Worm (Caenorhabditis elegans) whole organism, midembryonic: ENCODE measurements around the gene spe-41.

ENCODE experiments used
- T22C8.4 ChIP-seq: fragments of 200-800 bp; sonication (Bioruptor generic); IDR thresholded peaks from 2 replicates; pipeline ENCODE4 v1.3.6; 2022; ENCODE audit warnings: missing genetic modification characterization, missing compliant biosample characterization
- cog-1 ChIP-seq: sonication (generic microtip); optimal IDR thresholded peaks from 2 replicates; lab custom pipeline; 2016; ENCODE audit warnings: missing genetic modification characterization, missing compliant biosample characterization
- flt-1 ChIP-seq: fragments of 200-800 bp; sonication (Bioruptor generic); IDR thresholded peaks from 2 replicates; pipeline ENCODE4 v1.3.6; 2022; ENCODE audit warnings: missing genetic modification characterization, missing compliant biosample characterization
- med-1 ChIP-seq: sonication (generic microtip); optimal IDR thresholded peaks from 2 replicates; lab custom pipeline; 2017; ENCODE audit warnings: missing genetic modification characterization, mild to moderate bottlenecking, missing compliant biosample characterization, antibody characterized with exemption, missing genetic modification reagents; ENCODE audit not compliant: insufficient read depth
- tab-1 ChIP-seq: fragments of 200-800 bp; sonication (Bioruptor generic); IDR thresholded peaks from 2 replicates; pipeline ENCODE4 v1.3.6; 2022; ENCODE audit warnings: missing genetic modification characterization, missing compliant biosample characterization
- ztf-23 ChIP-seq: fragments of 200-800 bp; sonication (Bioruptor generic); IDR thresholded peaks from 2 replicates; pipeline ENCODE4 v1.3.6; 2022; ENCODE audit warnings: missing genetic modification reagents, missing genetic modification characterization, missing compliant biosample characterization

DNA sequence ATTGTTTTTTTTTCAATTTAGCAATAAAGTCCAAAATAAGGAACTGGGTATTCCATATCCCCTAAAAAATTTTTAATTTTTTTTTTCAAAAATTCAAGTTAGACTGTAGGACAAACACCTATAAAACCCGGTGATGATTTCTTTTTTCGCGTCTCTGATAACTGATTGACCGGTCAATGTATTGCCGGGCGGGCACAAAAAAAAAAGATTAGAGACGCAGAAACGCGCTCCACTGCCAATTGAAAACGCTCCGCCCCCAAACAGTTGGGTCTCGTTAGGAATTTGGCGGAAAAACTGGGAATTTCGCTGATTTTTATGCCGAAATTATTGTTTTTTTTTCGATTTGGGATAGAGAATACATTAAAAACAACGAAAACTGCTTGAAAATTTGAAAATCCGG lies 24.4 kb upstream of the spe-41 start:
- no peak for TF ChIP-seq ztf-23
- TF ChIP-seq cog-1, result no peak
- TF ChIP-seq flt-1, result no peak
- no peak for TF ChIP-seq tab-1 (GFP tag; lab: Robert Waterston, UW)
- TF ChIP-seq T22C8.4, result no peak
- TF ChIP-seq med-1 (GFP tag; lab: Kevin White, UChicago), result no peak
